Worm (Caenorhabditis elegans): ENCODE data around the gene Y45G5AM.3.

ce11 chrV:4190232-4190631 is 25.9 kb downstream of the Y45G5AM.3 start:
- TF ChIP-seq fkh-10 (GFP tag; optimal IDR thresholded peaks at IDR 0.05) (no peak), zag-1 (tag; optimal IDR thresholded peaks at IDR 0.05) (no peak), pqm-1 (tag; optimal IDR thresholded peaks at IDR 0.05) (no peak), unc-39 (tag; optimal IDR thresholded peaks at IDR 0.05) (no peak)

Data from whole organism, L3 larva.